Worm (Caenorhabditis elegans): ENCODE measurements around the gene tag-191.

Gene tag-191

DNA sequence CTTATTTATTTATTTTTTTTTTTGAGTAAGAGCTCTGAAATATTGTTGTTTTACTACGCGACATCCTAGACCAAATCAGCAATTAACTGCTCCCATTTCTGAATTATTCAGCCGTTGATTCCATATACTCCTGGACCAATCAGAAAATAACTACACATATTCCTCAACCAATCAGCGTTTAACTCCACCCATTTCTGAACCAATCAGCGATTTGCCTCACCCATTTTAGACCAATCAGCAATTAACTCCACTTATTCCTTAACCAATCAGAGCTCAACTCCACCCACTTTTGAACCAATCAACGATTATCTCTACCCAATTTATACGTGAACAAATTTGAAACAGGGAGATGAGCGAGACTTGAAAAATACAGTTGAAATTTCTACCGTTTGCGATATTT lies 42.5 kb downstream of the tag-191 start:
- TF ChIP-seq ceh-13 (GFP tag; optimal IDR thresholded peaks at IDR 0.05): no peak
- TF ChIP-seq hmbx-1 (tag; optimal IDR thresholded peaks at IDR 0.05): no peak
- TF ChIP-seq scrt-1 (GFP tag; IDR thresholded peaks at IDR 0.05): no peak
- TF ChIP-seq B0310.2 (tag; optimal IDR thresholded peaks at IDR 0.05): no peak
- TF ChIP-seq hmg-4 (GFP tag; optimal IDR thresholded peaks at IDR 0.05): no peak
- TF ChIP-seq sea-1 (GFP tag; conservative IDR thresholded peaks at IDR 0.05): no peak
- TF ChIP-seq flt-1 (GFP tag; IDR thresholded peaks at IDR 0.05): no peak

DNA sequence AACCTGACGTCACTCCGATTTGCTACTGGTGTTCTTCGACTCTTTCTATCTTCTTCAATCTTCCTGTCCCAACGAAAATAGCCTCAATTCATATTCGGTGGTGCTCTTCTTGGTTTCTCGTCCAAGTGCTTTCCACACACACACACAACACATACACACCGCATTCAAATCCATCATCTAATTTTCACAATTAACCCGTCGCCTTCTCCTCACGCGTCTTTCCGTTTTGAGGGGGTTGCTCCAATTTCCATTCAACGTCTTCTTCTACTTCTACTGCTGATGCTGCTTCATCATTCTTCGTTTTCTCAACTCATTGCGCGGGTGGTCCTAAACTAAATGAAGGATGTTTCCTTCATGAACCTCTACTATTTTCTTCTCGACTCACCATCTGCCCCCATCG lies 45.1 kb downstream of the tag-191 start:
- TF ChIP-seq tbx-37 (GFP tag; conservative IDR thresholded peaks at IDR 0.05): no peak
- peak; percentile 25 for TF ChIP-seq F13C5.2 (tag; optimal IDR thresholded peaks at IDR 0.05)

DNA sequence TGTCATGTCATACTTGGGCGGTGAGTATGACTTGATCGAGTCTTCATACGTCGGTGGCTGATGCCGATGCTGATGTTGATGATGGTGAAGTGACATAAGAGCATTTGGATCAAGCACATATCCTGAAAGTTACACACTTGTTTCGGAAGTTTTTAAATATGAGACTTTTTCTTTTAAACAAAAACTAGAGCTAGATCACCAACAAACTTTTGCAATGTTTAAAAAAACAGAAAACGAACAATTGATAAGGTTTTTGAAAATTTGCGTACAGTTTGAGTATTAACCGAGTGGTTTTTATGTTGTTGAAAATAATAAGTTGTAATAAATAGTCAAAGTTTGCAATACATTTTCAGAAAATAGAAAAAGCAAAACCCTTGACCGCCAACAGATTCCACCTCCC lies 51.6 kb downstream of the tag-191 start, which contains the start of gene R02D5.4:
R02D5.4 (minus strand) TSS at position 101 of the 400 bp plus-strand sequence.
- no peak for TF ChIP-seq hmg-4 (GFP tag; optimal IDR thresholded peaks at IDR 0.05)
- TF ChIP-seq flt-1 (GFP tag; IDR thresholded peaks at IDR 0.05): no peak
